Fruit fly (Drosophila melanogaster) whole organism, embryonic: ENCODE data around the gene CG13917.

Experiments
- Awh ChIP-seq: fragments of 200-800 bp; sonication (Bioruptor generic); IDR thresholded peaks from 2 replicates; pipeline ENCODE4, ENCODE4 v1.3.6; 2022; ENCODE audit warnings: missing biosample characterization, missing genetic modification characterization
- Bgb ChIP-seq: fragments of 200-800 bp; sonication (Bioruptor generic); IDR thresholded peaks from 2 replicates; pipeline ENCODE4 v1.3.6; 2022; ENCODE audit warnings: missing biosample characterization, missing genetic modification characterization; ENCODE audit not compliant: partially characterized antibody
- CG10431 ChIP-seq: fragments of 200-800 bp; sonication (Bioruptor generic); optimal IDR thresholded peaks from 3 replicates; lab custom pipeline; 2018; ENCODE audit warnings: missing biosample characterization, mild to moderate bottlenecking, missing genetic modification characterization
- CG11093 ChIP-seq: fragments of 200-800 bp; sonication (Bioruptor generic); IDR thresholded peaks from 3 replicates; pipeline ENCODE4 v1.3.6; 2022; ENCODE audit warnings: missing biosample characterization, missing genetic modification characterization
- CG11695 ChIP-seq: fragments of 200-800 bp; sonication (Bioruptor generic); IDR thresholded peaks from 3 replicates; pipeline ENCODE4 v1.3.6; 2022; ENCODE audit warnings: missing biosample characterization, missing genetic modification characterization
- CG12769 ChIP-seq: fragments of 200-800 bp; sonication (Bioruptor generic); optimal IDR thresholded peaks from 2 replicates; lab custom pipeline; 2019; ENCODE audit warnings: missing biosample characterization, mild to moderate bottlenecking, missing genetic modification characterization, moderate library complexity
- CG17912 ChIP-seq: fragments of 200-800 bp; sonication (Bioruptor generic); optimal IDR thresholded peaks from 2 replicates; lab custom pipeline; 2018; ENCODE audit warnings: missing biosample characterization, mild to moderate bottlenecking, missing genetic modification characterization
- CG4360 ChIP-seq: fragments of 200-800 bp; sonication (Bioruptor generic); IDR thresholded peaks from 2 replicates; pipeline ENCODE4 v1.3.6; 2022; ENCODE audit warnings: missing biosample characterization, missing genetic modification characterization
- CG6813 ChIP-seq: fragments of 200-800 bp; sonication (Bioruptor generic); optimal IDR thresholded peaks from 2 replicates; lab custom pipeline; 2017; ENCODE audit warnings: missing biosample characterization, missing genetic modification characterization, mild to moderate bottlenecking, moderate library complexity, missing genetic modification reagents
- CG7372 ChIP-seq: fragments of 200-800 bp; sonication (Bioruptor generic); IDR thresholded peaks from 2 replicates; pipeline ENCODE4 v1.3.6; 2022; ENCODE audit warnings: missing biosample characterization, missing genetic modification characterization
- CG8359 ChIP-seq: fragments of 200-800 bp; sonication (Bioruptor generic); optimal IDR thresholded peaks from 2 replicates; lab custom pipeline; 2017; ENCODE audit warnings: missing biosample characterization, mild to moderate bottlenecking, missing genetic modification characterization, borderline replicate concordance
- CG8478 ChIP-seq: fragments of >200 bp; optimal IDR thresholded peaks from 2 replicates; lab custom pipeline; 2018
- Fer2 ChIP-seq: fragments of 200-800 bp; sonication (Bioruptor generic); optimal IDR thresholded peaks from 2 replicates; lab custom pipeline; 2018; ENCODE audit warnings: missing biosample characterization, mild to moderate bottlenecking, missing genetic modification characterization, moderate library complexity
- HLH3B ChIP-seq: fragments of 200-800 bp; sonication (Bioruptor generic); IDR thresholded peaks from 2 replicates; pipeline ENCODE4 v1.3.6; 2022; ENCODE audit warnings: missing biosample characterization, missing genetic modification characterization
- HLH4C ChIP-seq: fragments of 200-800 bp; sonication (Bioruptor generic); IDR thresholded peaks from 3 replicates; pipeline ENCODE4 v1.3.6; 2022; ENCODE audit warnings: missing biosample characterization, missing genetic modification characterization; ENCODE audit not compliant: partially characterized antibody
- Lhr ChIP-seq: fragments of 200-800 bp; sonication (Bioruptor generic); optimal IDR thresholded peaks from 3 replicates; lab custom pipeline; 2017; ENCODE audit warnings: mild to moderate bottlenecking, missing biosample characterization, missing genetic modification reagents, missing genetic modification characterization
- Mrtf ChIP-seq: fragments of 200-800 bp; sonication (Bioruptor generic); IDR thresholded peaks from 3 replicates; pipeline ENCODE4 v1.3.6; 2022; ENCODE audit warnings: missing biosample characterization, missing genetic modification characterization
- PHDP ChIP-seq: fragments of 200-800 bp; sonication (Bioruptor generic); optimal IDR thresholded peaks from 3 replicates; lab custom pipeline; 2018; ENCODE audit warnings: missing biosample characterization, mild to moderate bottlenecking, missing genetic modification characterization, moderate library complexity
- Pdp1 ChIP-seq, 2 experiments: fragments of 200-800 bp; sonication (Bioruptor generic); optimal IDR thresholded peaks; 3 replicates each; lab custom pipeline; 2016; ENCODE audit warnings: missing biosample characterization in 2 of 2, missing genetic modification characterization in 2 of 2, mild to moderate bottlenecking in 1 of 2, moderate library complexity in 1 of 2
- al ChIP-seq: fragments of 200-800 bp; sonication (Bioruptor generic); IDR thresholded peaks from 2 replicates; pipeline ENCODE4 v1.3.6; 2022; ENCODE audit warnings: missing biosample characterization, missing genetic modification characterization
- amos ChIP-seq: fragments of 200-800 bp; sonication (Bioruptor generic); IDR thresholded peaks from 2 replicates; pipeline ENCODE4 v1.3.6; 2022; ENCODE audit warnings: missing biosample characterization, missing genetic modification characterization; ENCODE audit not compliant: partially characterized antibody
- aop ChIP-seq: fragments of 200-800 bp; sonication (Bioruptor generic); IDR thresholded peaks from 2 replicates; pipeline ENCODE4 v1.3.6; 2022; ENCODE audit warnings: missing biosample characterization, missing genetic modification characterization
- ase ChIP-seq: fragments of 200-800 bp; sonication (Bioruptor generic); IDR thresholded peaks from 3 replicates; pipeline ENCODE4 v1.3.6; 2022; ENCODE audit warnings: missing biosample characterization, missing genetic modification characterization
- bsh ChIP-seq, 2 experiments: fragments of 200-800 bp; sonication (Bioruptor generic); optimal IDR thresholded peaks; 2 replicates each; lab custom pipeline; 2017 to 2018; ENCODE audit warnings: mild to moderate bottlenecking in 2 of 2, missing biosample characterization in 2 of 2, missing genetic modification characterization in 2 of 2, moderate library complexity in 1 of 2
- croc ChIP-seq: fragments of 200-800 bp; sonication (Bioruptor generic); conservative IDR thresholded peaks from 3 replicates; pipeline ENCODE4 v1.3.6; 2022; ENCODE audit warnings: missing biosample characterization, missing genetic modification characterization
- dati ChIP-seq: fragments of 200-800 bp; sonication (Bioruptor generic); IDR thresholded peaks from 2 replicates; pipeline ENCODE4 v1.3.6; 2022; ENCODE audit warnings: missing biosample characterization, missing genetic modification characterization
- ftz-f1 ChIP-seq: fragments of 200-800 bp; sonication (Bioruptor generic); optimal IDR thresholded peaks from 2 replicates; lab custom pipeline; 2016; ENCODE audit warnings: missing biosample characterization, missing genetic modification characterization
- grn ChIP-seq: fragments of 200-800 bp; sonication (Bioruptor generic); optimal IDR thresholded peaks from 3 replicates; lab custom pipeline; 2017; ENCODE audit warnings: missing biosample characterization, missing genetic modification characterization
- inv ChIP-seq: fragments of 200-800 bp; sonication (Bioruptor generic); IDR thresholded peaks from 2 replicates; pipeline ENCODE4 v1.3.6; 2022; ENCODE audit warnings: missing biosample characterization, missing genetic modification characterization; ENCODE audit not compliant: partially characterized antibody
- jigr1 ChIP-seq: fragments of 200-800 bp; sonication (Bioruptor generic); IDR thresholded peaks from 3 replicates; pipeline ENCODE4 v1.3.6; 2022; ENCODE audit warnings: missing biosample characterization, missing genetic modification characterization
- nerfin-2 ChIP-seq: fragments of 200-800 bp; sonication (Bioruptor generic); IDR thresholded peaks from 2 replicates; pipeline ENCODE4 v1.3.6; 2022; ENCODE audit warnings: missing biosample characterization, missing genetic modification characterization; ENCODE audit not compliant: partially characterized antibody
- p53 ChIP-seq: fragments of 200-800 bp; sonication (Bioruptor generic); optimal IDR thresholded peaks from 2 replicates; lab custom pipeline; 2016; ENCODE audit warnings: missing biosample characterization, missing genetic modification characterization
- pho ChIP-seq: fragments of 200-800 bp; sonication (Bioruptor generic); optimal IDR thresholded peaks from 2 replicates; lab custom pipeline; 2016; ENCODE audit warnings: missing biosample characterization, missing genetic modification characterization
- prd ChIP-seq, 3 experiments: fragments of >200 bp in 2 of 3; fragments of 200-800 bp in 1 of 3; sonication (Bioruptor generic) in 1 of 3; optimal IDR thresholded peaks in 2 of 3; IDR thresholded peaks in 1 of 3; 2 replicates in 2 of 3; 3 replicates in 1 of 3; pipeline versions ENCODE4 v1.3.6 to Lab custom; 2017 to 2022; ENCODE audit warnings: missing biosample characterization in 1 of 3, missing genetic modification characterization in 1 of 3
- ranshi ChIP-seq: fragments of 200-800 bp; sonication (Bioruptor generic); IDR thresholded peaks from 2 replicates; pipeline ENCODE4 v1.3.6; 2022; ENCODE audit warnings: missing biosample characterization, missing genetic modification characterization
- sd ChIP-seq: fragments of 200-800 bp; sonication (Bioruptor generic); optimal IDR thresholded peaks from 3 replicates; lab custom pipeline; 2018; ENCODE audit warnings: missing biosample characterization, mild to moderate bottlenecking, missing genetic modification characterization, moderate library complexity
- sens ChIP-seq: fragments of 200-800 bp; sonication (Bioruptor generic); peaks from one replicate; lab custom pipeline; 2016; ENCODE audit warnings: missing biosample characterization, missing genetic modification characterization
- shn ChIP-seq: fragments of 200-800 bp; sonication (Bioruptor generic); optimal IDR thresholded peaks from 3 replicates; lab custom pipeline; 2016; ENCODE audit warnings: missing biosample characterization, missing genetic modification characterization
- toy ChIP-seq: fragments of 200-800 bp; sonication (Bioruptor generic); IDR thresholded peaks from 2 replicates; pipeline ENCODE4 v1.3.6; 2022; ENCODE audit warnings: missing biosample characterization, missing genetic modification characterization
- tx ChIP-seq: fragments of 200-800 bp; sonication (Bioruptor generic); optimal IDR thresholded peaks from 2 replicates; lab custom pipeline; 2016; ENCODE audit warnings: missing biosample characterization, missing genetic modification characterization
- usp ChIP-seq: fragments of >200 bp; optimal IDR thresholded peaks from 2 replicates; lab custom pipeline; 2017; ENCODE audit warnings: missing biosample characterization, missing genetic modification characterization
- wdn ChIP-seq: fragments of 200-800 bp; sonication (Bioruptor generic); IDR thresholded peaks from 2 replicates; pipeline ENCODE4 v1.3.6; 2022; ENCODE audit warnings: missing biosample characterization, missing genetic modification characterization

The CG13917 gene

dm6 chr3L:1644920-1645567 lies 68.5 kb downstream of the CG13917 start, which contains the start of the genes alphaCOP and CG13919 (continued):
- peak; percentile 86 to 98 for TF ChIP-seq bsh (GFP tag; optimal IDR thresholded peaks at IDR 0.05; lab: Kevin White, UChicago)
- peak; percentile 97 for TF ChIP-seq PHDP (tag; lab: Kevin White, UChicago)
- peak; percentile 95 for TF ChIP-seq Mrtf (GFP tag; lab: Robert Waterston, UW)
- peak; percentile 95 for TF ChIP-seq ase (GFP tag; lab: Robert Waterston, UW)
- peak; percentile 97 for TF ChIP-seq CG7372 (GFP tag; lab: Robert Waterston, UW)
- peak; percentile 76 for TF ChIP-seq CG4360 (GFP tag; lab: Robert Waterston, UW)
- peak; percentile 83 for TF ChIP-seq jigr1 (GFP tag; lab: Robert Waterston, UW)
- TF ChIP-seq ftz-f1: peak; percentile 39
- TF ChIP-seq HLH3B (GFP tag; lab: Robert Waterston, UW): peak; percentile 95
- no peak for TF ChIP-seq HLH4C (GFP tag; lab: Robert Waterston, UW)
- TF ChIP-seq shn (GFP tag; lab: Kevin White, UChicago): peak; percentile 84
- peak; percentile 94 for TF ChIP-seq al (GFP tag; lab: Robert Waterston, UW)
- TF ChIP-seq Awh (GFP tag; lab: Robert Waterston, UW): peak; percentile 98
- no peak for TF ChIP-seq amos (GFP tag; lab: Robert Waterston, UW)
- peak; percentile 79 for TF ChIP-seq CG8359 (GFP tag; lab: Kevin White, UChicago)
- TF ChIP-seq dati: peak; percentile 88
- TF ChIP-seq usp (GFP tag; lab: Kevin White, UChicago): no peak
- peak; percentile 88 for TF ChIP-seq tx (GFP tag; lab: Kevin White, UChicago)
- peak; percentile 95 for TF ChIP-seq croc
- peak; percentile 84 for TF ChIP-seq CG17912 (GFP tag; lab: Kevin White, UChicago)
- TF ChIP-seq Bgb (GFP tag; lab: Robert Waterston, UW): no peak
- peak; percentile 92 for TF ChIP-seq toy (GFP tag; lab: Robert Waterston, UW)
- TF ChIP-seq CG12769 (tag; lab: Kevin White, UChicago): no peak
- TF ChIP-seq p53 (GFP tag; lab: Kevin White, UChicago): peak; percentile 60
- no peak for TF ChIP-seq nerfin-2
- peak; percentile 80 for TF ChIP-seq aop (GFP tag; lab: Robert Waterston, UW)
- TF ChIP-seq ranshi (GFP tag; lab: Robert Waterston, UW): peak; percentile 85; the same call in 1 of the 2 replicates
- TF ChIP-seq sens (GFP tag; lab: Kevin White, UChicago): peak; percentile 99
- TF ChIP-seq Lhr (GFP tag; lab: Kevin White, UChicago): peak; percentile 88
- peak; percentile 89 for TF ChIP-seq Fer2
- TF ChIP-seq CG11695: peak; percentile 95
- TF ChIP-seq Pdp1 (GFP tag; optimal IDR thresholded peaks at IDR 0.05; lab: Kevin White, UChicago): peak; percentile 93 to 96
- TF ChIP-seq inv (GFP tag; lab: Robert Waterston, UW): 0 out of 2 replicates have a peak, but pooled peaks have one; percentile 12
- TF ChIP-seq CG6813: peak; percentile 75
- TF ChIP-seq CG11093 (GFP tag; lab: Robert Waterston, UW): peak; percentile 97
- peak; percentile 93 for TF ChIP-seq pho (GFP tag; lab: Kevin White, UChicago)
- TF ChIP-seq prd (optimal IDR thresholded peaks at IDR 0.05; lab: Kevin White, UChicago): no peak
- peak; percentile 98 for TF ChIP-seq prd (GFP tag; IDR thresholded peaks at IDR 0.05; lab: Robert Waterston, UW)
- peak; percentile 88 for TF ChIP-seq sd (tag; lab: Kevin White, UChicago)
- TF ChIP-seq CG10431 (GFP tag; lab: Kevin White, UChicago): peak; percentile 83
- no peak for TF ChIP-seq CG8478 (lab: Kevin White, UChicago)
- TF ChIP-seq wdn (GFP tag; lab: Robert Waterston, UW): peak; percentile 96
- TF ChIP-seq grn (GFP tag; lab: Kevin White, UChicago): peak; percentile 85
- TF ChIP-seq, all 482 proteins: peak for 432
